Worm (Caenorhabditis elegans): ENCODE measurements around the gene Y67D8B.2.
"Not testable (repeated sequence)": the region's sequence is repeated elsewhere in the genome, so short reads cannot be mapped to it uniquely, and the experiment has no call there.

ce11 chrIV:3172510-3172909 lies 18.9 kb downstream of the Y67D8B.2 start, which contains the start of gene Y67D8B.1:
- TF ChIP-seq madf-10 (tag; optimal IDR thresholded peaks at IDR 0.05); mcd-1 (GFP tag; IDR thresholded peaks at IDR 0.05); let-607 (tag; optimal IDR thresholded peaks at IDR 0.05); lin-40 (tag; optimal IDR thresholded peaks at IDR 0.05); dpl-1 (GFP tag; optimal IDR thresholded peaks at IDR 0.05); F55B11.4 (tag; optimal IDR thresholded peaks at IDR 0.05; ENCODE audit: borderline replicate concordance, insufficient read depth); somi-1 (GFP tag; optimal IDR thresholded peaks at IDR 0.05): not testable (repeated sequence)
